Worm (Caenorhabditis elegans): ENCODE data around the gene T23B5.6.

Gene T23B5.6

ce11 chrIV:12685827-12686226 is 8.8 kb upstream of the T23B5.6 start:
- no peak for TF ChIP-seq ZK546.5 (tag; optimal IDR thresholded peaks at IDR 0.05)
- TF ChIP-seq ztf-11 (tag; optimal IDR thresholded peaks at IDR 0.05) = no peak
- no peak for TF ChIP-seq snpc-4 (tag; optimal IDR thresholded peaks at IDR 0.05)
- no peak for TF ChIP-seq skn-1 (tag; optimal IDR thresholded peaks at IDR 0.05)
- no peak for TF ChIP-seq blmp-1 (tag; optimal IDR thresholded peaks at IDR 0.05; ENCODE audit: insufficient read depth)
- TF ChIP-seq sem-4 (tag; optimal IDR thresholded peaks at IDR 0.05) = no peak
- TF ChIP-seq nhr-6 (tag; optimal IDR thresholded peaks at IDR 0.05) = no peak
- no peak for TF ChIP-seq elt-3 (tag; optimal IDR thresholded peaks at IDR 0.05)
- no peak for TF ChIP-seq nhr-11 (tag; optimal IDR thresholded peaks at IDR 0.05)
- TF ChIP-seq sma-3 (GFP tag; optimal IDR thresholded peaks at IDR 0.05) = no peak
- no peak for TF ChIP-seq ztf-1 (GFP tag; conservative IDR thresholded peaks at IDR 0.05)
- TF ChIP-seq egl-27 (tag; optimal IDR thresholded peaks at IDR 0.05) = no peak
- no peak for TF ChIP-seq nhr-23 (tag; optimal IDR thresholded peaks at IDR 0.05)
- no peak for TF ChIP-seq ama-1 (optimal IDR thresholded peaks at IDR 0.05)
- no peak for TF ChIP-seq lin-39 (tag; optimal IDR thresholded peaks at IDR 0.05)

- TF ChIP-seq ztf-1 (GFP tag; conservative IDR thresholded peaks at IDR 0.05) = no peak
- no peak for TF ChIP-seq unc-39 (tag; optimal IDR thresholded peaks at IDR 0.05)
- no peak for TF ChIP-seq elt-3 (tag; optimal IDR thresholded peaks at IDR 0.05)
- TF ChIP-seq blmp-1 (tag; optimal IDR thresholded peaks at IDR 0.05; ENCODE audit: insufficient read depth) = no peak
- no peak for TF ChIP-seq sem-4 (tag; optimal IDR thresholded peaks at IDR 0.05)
- no peak for TF ChIP-seq nhr-12 (tag; optimal IDR thresholded peaks at IDR 0.05)
- TF ChIP-seq lin-11 (tag; optimal IDR thresholded peaks at IDR 0.05) = no peak
- no peak for TF ChIP-seq mbf-1 (tag; optimal IDR thresholded peaks at IDR 0.05)
- no peak for TF ChIP-seq ceh-16 (tag; optimal IDR thresholded peaks at IDR 0.05)
- TF ChIP-seq nhr-11 (tag; optimal IDR thresholded peaks at IDR 0.05) = no peak
- TF ChIP-seq ztf-4 (tag; optimal IDR thresholded peaks at IDR 0.05) = no peak
- no peak for TF ChIP-seq nhr-10 (tag; optimal IDR thresholded peaks at IDR 0.05)
- no peak for TF ChIP-seq ceh-82 (tag; optimal IDR thresholded peaks at IDR 0.05)
- TF ChIP-seq sma-9 (GFP tag; optimal IDR thresholded peaks at IDR 0.05) = no peak
- no peak for TF ChIP-seq sma-9 (tag; optimal IDR thresholded peaks at IDR 0.05)
Observed at ce11 chrIV:12684826-12685594, 8.0 kb upstream of the T23B5.6 start.

- TF ChIP-seq ztf-11 (tag; optimal IDR thresholded peaks at IDR 0.05) = no peak
- no peak for TF ChIP-seq R02D3.7 (tag; optimal IDR thresholded peaks at IDR 0.05)
- no peak for TF ChIP-seq ztf-4 (tag; optimal IDR thresholded peaks at IDR 0.05)
- TF ChIP-seq lsy-2 (tag; optimal IDR thresholded peaks at IDR 0.05) = peak in 1 of 2 experiments; percentile 5
- no peak for TF ChIP-seq nhr-11 (tag; optimal IDR thresholded peaks at IDR 0.05)
- no peak for TF ChIP-seq fos-1 (tag; optimal IDR thresholded peaks at IDR 0.05)
- peak; percentile 19 for TF ChIP-seq unc-55 (GFP tag; optimal IDR thresholded peaks at IDR 0.05)
- no peak for TF ChIP-seq egl-27 (tag; optimal IDR thresholded peaks at IDR 0.05)
- TF ChIP-seq elt-1 (tag; optimal IDR thresholded peaks at IDR 0.05) = no peak
- peak; percentile 9 for TF ChIP-seq C34F6.9 (tag; optimal IDR thresholded peaks at IDR 0.05)
- TF ChIP-seq gmeb-1 (tag; optimal IDR thresholded peaks at IDR 0.05) = peak; percentile 27
Observed at ce11 chrIV:12684341-12684740, 7.3 kb upstream of the T23B5.6 start, which contains the start of gene prmt-9. Gene prmt-9 (minus strand): TSS chrIV:12684378.

- TF ChIP-seq C34F6.9 (tag; optimal IDR thresholded peaks at IDR 0.05) (no peak), nhr-6 (tag; optimal IDR thresholded peaks at IDR 0.05) (no peak), sma-9 (GFP tag; optimal IDR thresholded peaks at IDR 0.05) (no peak), sma-9 (tag; optimal IDR thresholded peaks at IDR 0.05) (no peak), nhr-77 (tag; optimal IDR thresholded peaks at IDR 0.05) (no peak), Y55F3AM.14 (GFP tag; optimal IDR thresholded peaks at IDR 0.05) (no peak), ztf-1 (GFP tag; conservative IDR thresholded peaks at IDR 0.05) (no peak), ztf-4 (tag; optimal IDR thresholded peaks at IDR 0.05) (no peak), lsy-2 (tag; optimal IDR thresholded peaks at IDR 0.05) (no peak), peb-1 (tag; optimal IDR thresholded peaks at IDR 0.05) (no peak), mab-5 (tag; optimal IDR thresholded peaks at IDR 0.05) (no peak), zag-1 (tag; optimal IDR thresholded peaks at IDR 0.05) (no peak), sem-4 (tag; optimal IDR thresholded peaks at IDR 0.05) (no peak), aly-2 (tag; optimal IDR thresholded peaks at IDR 0.05) (no peak), unc-62 (GFP tag; optimal IDR thresholded peaks at IDR 0.05) (no peak), ceh-82 (tag; optimal IDR thresholded peaks at IDR 0.05) (no peak), elt-1 (tag; optimal IDR thresholded peaks at IDR 0.05) (no peak), skn-1 (tag; optimal IDR thresholded peaks at IDR 0.05) (no peak), unc-55 (GFP tag; optimal IDR thresholded peaks at IDR 0.05) (no peak)
Observed at ce11 chrIV:12674700-12675099, 2.3 kb downstream of the T23B5.6 start, which contains the start of gene T23B5.4. Gene T23B5.4 (plus strand): TSS chrIV:12675000.
